Worm (Caenorhabditis elegans) whole organism, L3 larva: ENCODE measurements around the gene rec-8.

Experiments
- aly-2 ChIP-seq: fragments of 150-350 bp; optimal IDR thresholded peaks from 2 replicates; lab custom pipeline; 2014; ENCODE audit warnings: missing biosample characterization, missing genetic modification characterization
- ama-1 ChIP-seq: fragments of 150-350 bp; optimal IDR thresholded peaks from 2 replicates; lab custom pipeline; 2018
- ceh-16 ChIP-seq: sonication (generic microtip); optimal IDR thresholded peaks from 2 replicates; lab custom pipeline; 2017; ENCODE audit warnings: missing biosample characterization, missing genetic modification characterization
- ceh-9 ChIP-seq: sonication (generic microtip); optimal IDR thresholded peaks from 2 replicates; lab custom pipeline; 2018; ENCODE audit warnings: missing biosample characterization, missing genetic modification characterization
- daf-12 ChIP-seq: fragments of 150-350 bp; optimal IDR thresholded peaks from 2 replicates; lab custom pipeline; 2014; ENCODE audit warnings: missing biosample characterization, missing genetic modification reagents, missing genetic modification characterization
- egl-27 ChIP-seq: sonication (generic microtip); optimal IDR thresholded peaks from 4 replicates; lab custom pipeline; 2017; ENCODE audit warnings: missing biosample characterization, missing genetic modification reagents, missing genetic modification characterization
- egl-5 ChIP-seq: fragments of 150-350 bp; optimal IDR thresholded peaks from 2 replicates; lab custom pipeline; 2017; ENCODE audit warnings: missing biosample characterization, missing genetic modification reagents, missing genetic modification characterization, inconsistent platforms
- elt-1 ChIP-seq: fragments of 150-350 bp; optimal IDR thresholded peaks from 2 replicates; lab custom pipeline; 2014; ENCODE audit warnings: missing biosample characterization, missing genetic modification characterization
- elt-2 ChIP-seq: sonication (generic microtip); optimal IDR thresholded peaks from 2 replicates; lab custom pipeline; 2016; ENCODE audit warnings: missing genetic modification reagents, mild to moderate bottlenecking, missing genetic modification characterization, missing compliant biosample characterization
- elt-3 ChIP-seq, 3 experiments: fragments of 150-350 bp in 1 of 3; sonication (generic microtip) in 2 of 3; optimal IDR thresholded peaks; 2 replicates in 2 of 3; 4 replicates in 1 of 3; lab custom pipeline; 2014 to 2017; ENCODE audit warnings: missing biosample characterization in 3 of 3, missing genetic modification characterization in 3 of 3
- eor-1 ChIP-seq, 2 experiments: fragments of 150-350 bp; optimal IDR thresholded peaks; 2 replicates each; lab custom pipeline; 2014 to 2018; ENCODE audit warnings: missing biosample characterization in 2 of 2, missing genetic modification characterization in 2 of 2
- fkh-10 ChIP-seq: sonication (generic microtip); optimal IDR thresholded peaks from 2 replicates; lab custom pipeline; 2017; ENCODE audit warnings: missing biosample characterization, missing genetic modification reagents, missing genetic modification characterization
- fos-1 ChIP-seq: fragments of 150-350 bp; optimal IDR thresholded peaks from 2 replicates; lab custom pipeline; 2014; ENCODE audit warnings: missing biosample characterization, missing genetic modification characterization
- jun-1 ChIP-seq: fragments of 150-350 bp; optimal IDR thresholded peaks from 2 replicates; lab custom pipeline; 2014; ENCODE audit warnings: missing biosample characterization, missing genetic modification reagents, missing genetic modification characterization
- lin-39 ChIP-seq: fragments of 150-350 bp; optimal IDR thresholded peaks from 2 replicates; lab custom pipeline; 2018; ENCODE audit warnings: missing biosample characterization, missing genetic modification reagents, missing genetic modification characterization
- lsy-12 ChIP-seq: sonication (generic microtip); optimal IDR thresholded peaks from 2 replicates; lab custom pipeline; 2016; ENCODE audit warnings: mild to moderate bottlenecking, missing genetic modification characterization, missing compliant biosample characterization
- mdl-1 ChIP-seq: fragments of 150-350 bp; optimal IDR thresholded peaks from 2 replicates; lab custom pipeline; 2014; ENCODE audit warnings: missing biosample characterization, missing genetic modification characterization
- mml-1 ChIP-seq: fragments of 150-350 bp; sonication (generic microtip); optimal IDR thresholded peaks from 3 replicates; lab custom pipeline; 2014; ENCODE audit warnings: missing biosample characterization, missing genetic modification characterization
- nfya-1 ChIP-seq: sonication (generic microtip); optimal IDR thresholded peaks from 2 replicates; lab custom pipeline; 2017; ENCODE audit warnings: missing genetic modification characterization, mild to moderate bottlenecking, missing compliant biosample characterization, antibody characterized with exemption, moderate library complexity; ENCODE audit not compliant: insufficient read depth
- nhr-12 ChIP-seq: fragments of 150-350 bp; optimal IDR thresholded peaks from 2 replicates; lab custom pipeline; 2014; ENCODE audit warnings: missing biosample characterization, missing genetic modification characterization
- nhr-23 ChIP-seq: fragments of 150-350 bp; optimal IDR thresholded peaks from 2 replicates; lab custom pipeline; 2014; ENCODE audit warnings: missing biosample characterization, missing genetic modification reagents, missing genetic modification characterization
- nhr-237 ChIP-seq: fragments of 150-350 bp; optimal IDR thresholded peaks from 2 replicates; lab custom pipeline; 2014; ENCODE audit warnings: missing biosample characterization, missing genetic modification characterization
- nhr-25 ChIP-seq: sonication (generic microtip); optimal IDR thresholded peaks from 2 replicates; lab custom pipeline; 2017; ENCODE audit warnings: missing biosample characterization, missing genetic modification characterization
- nhr-28 ChIP-seq: fragments of 150-350 bp; optimal IDR thresholded peaks from 2 replicates; lab custom pipeline; 2014; ENCODE audit warnings: missing biosample characterization, missing genetic modification characterization
- nhr-43 ChIP-seq: sonication (generic microtip); optimal IDR thresholded peaks from 2 replicates; lab custom pipeline; 2016; ENCODE audit warnings: mild to moderate bottlenecking, missing genetic modification characterization, missing compliant biosample characterization; ENCODE audit not compliant: poor library complexity, severe bottlenecking
- nhr-67 ChIP-seq: fragments of 150-350 bp; optimal IDR thresholded peaks from 2 replicates; lab custom pipeline; 2014; ENCODE audit warnings: missing biosample characterization, missing genetic modification characterization
- nhr-76 ChIP-seq: fragments of 150-350 bp; sonication (generic microtip); optimal IDR thresholded peaks from 5 replicates; lab custom pipeline; 2014; ENCODE audit warnings: missing biosample characterization, missing genetic modification characterization
- nhr-77 ChIP-seq: fragments of 150-350 bp; optimal IDR thresholded peaks from 2 replicates; lab custom pipeline; 2014; ENCODE audit warnings: missing biosample characterization, missing genetic modification characterization
- pha-4 ChIP-seq: fragments of 150-350 bp; optimal IDR thresholded peaks from 2 replicates; lab custom pipeline; 2014; ENCODE audit warnings: missing biosample characterization, missing genetic modification reagents, missing genetic modification characterization
- pqm-1 ChIP-seq: fragments of 150-350 bp; optimal IDR thresholded peaks from 2 replicates; lab custom pipeline; 2017; ENCODE audit warnings: missing biosample characterization, missing genetic modification characterization, inconsistent platforms
- sea-2 ChIP-seq: fragments of 150-350 bp; sonication (generic microtip); optimal IDR thresholded peaks from 4 replicates; lab custom pipeline; 2014; ENCODE audit warnings: missing biosample characterization, missing genetic modification reagents, missing genetic modification characterization
- skn-1 ChIP-seq: fragments of 150-350 bp; optimal IDR thresholded peaks from 2 replicates; lab custom pipeline; 2014; ENCODE audit warnings: missing biosample characterization, missing genetic modification characterization
- unc-39 ChIP-seq: sonication (generic microtip); optimal IDR thresholded peaks from 4 replicates; lab custom pipeline; 2017; ENCODE audit warnings: missing biosample characterization, missing genetic modification characterization
- zag-1 ChIP-seq: fragments of 150-350 bp; optimal IDR thresholded peaks from 2 replicates; lab custom pipeline; 2014; ENCODE audit warnings: missing biosample characterization, missing genetic modification characterization
- ztf-11 ChIP-seq: fragments of 150-350 bp; optimal IDR thresholded peaks from 2 replicates; lab custom pipeline; 2014; ENCODE audit warnings: missing biosample characterization, missing genetic modification characterization
- ztf-4 ChIP-seq: fragments of 150-350 bp; optimal IDR thresholded peaks from 2 replicates; lab custom pipeline; 2014; ENCODE audit warnings: missing biosample characterization, missing genetic modification characterization

Gene rec-8

DNA sequence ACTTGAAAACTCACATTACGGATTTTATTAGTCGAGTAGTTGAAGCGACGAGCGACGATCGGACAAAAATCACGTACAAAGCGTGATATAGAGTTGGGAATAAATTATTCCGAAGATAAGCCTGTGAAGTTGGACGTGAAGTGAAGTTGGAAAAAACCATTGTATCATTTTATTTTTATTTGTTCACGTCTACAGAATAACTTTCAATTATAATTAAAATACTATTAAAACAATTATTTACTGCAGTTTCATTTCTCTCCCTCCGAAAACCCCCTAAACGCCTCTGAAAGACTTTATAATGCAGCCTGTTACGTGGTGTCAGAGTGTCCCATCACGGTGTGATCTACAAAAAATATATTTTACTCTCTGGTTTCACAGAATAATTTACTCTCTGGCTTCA is 7.2 kb upstream of the rec-8 start, which contains the start of gene Y62E10A.3:
TSS of gene Y62E10A.3 (minus strand) at position 101 of the 400 bp plus-strand sequence.
- TF ChIP-seq egl-5 (no peak), ama-1 (lab: Kevin White, UChicago) (no peak), elt-2 (no peak), fos-1 (tag; lab: Kevin White, UChicago) (no peak), skn-1 (tag; lab: Kevin White, UChicago) (no peak), nhr-25 (tag; lab: Kevin White, UChicago) (no peak), aly-2 (tag; lab: Kevin White, UChicago) (no peak), ztf-4 (no peak), nhr-28 (tag; lab: Kevin White, UChicago) (no peak), unc-39 (tag; lab: Kevin White, UChicago) (no peak), jun-1 (tag; lab: Kevin White, UChicago) (no peak), daf-12 (tag; lab: Kevin White, UChicago) (no peak), fkh-10 (GFP tag; lab: Kevin White, UChicago) (no peak), nhr-237 (tag; lab: Kevin White, UChicago) (no peak), nhr-23 (tag; lab: Kevin White, UChicago) (no peak)

DNA sequence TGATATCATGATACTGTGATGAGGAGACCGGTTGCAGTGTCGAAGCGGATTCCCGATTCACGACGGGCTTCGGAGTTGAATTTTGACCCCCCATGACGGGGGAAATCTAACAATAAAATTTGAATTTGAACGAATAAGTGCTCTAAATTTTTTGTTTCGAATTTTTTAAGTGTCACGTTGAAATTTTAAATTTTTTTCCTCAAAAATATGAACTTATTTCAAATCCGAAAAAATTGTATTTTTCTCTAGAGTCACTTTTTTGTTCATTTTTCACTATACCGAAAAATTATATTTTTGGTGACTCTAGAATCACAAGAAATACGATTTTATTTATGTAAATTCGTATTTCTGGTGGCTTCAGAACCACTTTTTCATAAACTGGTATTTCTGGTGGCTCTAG is 5.5 kb upstream of the rec-8 start, which contains the start of gene W02A2.8:
TSS of gene W02A2.8 (minus strand) at position 101 of the 400 bp plus-strand sequence.
- TF ChIP-seq mml-1 (no peak), ztf-11 (tag; lab: Kevin White, UChicago) (no peak), jun-1 (tag; lab: Kevin White, UChicago) (no peak), ama-1 (lab: Kevin White, UChicago) (no peak), elt-3 (tag; optimal IDR thresholded peaks at IDR 0.05; lab: Kevin White, UChicago) (no peak)
- TF ChIP-seq, all 47 proteins: peak for 0

DNA sequence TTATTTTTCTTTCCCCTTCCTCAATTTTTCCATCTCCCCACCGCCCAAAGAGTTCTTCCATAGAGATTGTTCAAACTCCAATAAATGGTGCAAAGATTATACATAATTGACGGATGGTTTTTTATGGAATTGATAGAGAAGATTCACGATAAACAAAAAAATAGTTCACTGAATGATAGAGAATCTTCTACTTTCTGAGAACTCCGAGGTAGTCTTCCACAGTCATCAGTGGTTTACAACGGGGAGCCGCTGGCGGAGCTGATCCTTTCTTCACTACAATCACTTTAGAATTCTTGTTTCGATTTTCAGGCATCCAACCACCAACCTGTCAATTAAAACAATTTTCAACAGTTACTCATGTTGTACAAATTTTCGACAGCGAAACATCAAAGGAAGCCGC is 3.0 kb upstream of the rec-8 start:
- TF ChIP-seq egl-5, result no peak
- TF ChIP-seq elt-1, result no peak
- no peak for TF ChIP-seq ztf-11 (tag; lab: Kevin White, UChicago)
- no peak for TF ChIP-seq ztf-4
- TF ChIP-seq unc-39 (tag; lab: Kevin White, UChicago), result no peak
- no peak for TF ChIP-seq pha-4 (tag; lab: Kevin White, UChicago)
- no peak for TF ChIP-seq nhr-28 (tag; lab: Kevin White, UChicago)
- no peak for TF ChIP-seq pqm-1 (tag; lab: Kevin White, UChicago)
- TF ChIP-seq skn-1 (tag; lab: Kevin White, UChicago), result no peak
- TF ChIP-seq mdl-1 (tag; lab: Kevin White, UChicago), result no peak
- no peak for TF ChIP-seq nhr-67 (tag; lab: Kevin White, UChicago)
- TF ChIP-seq nhr-25 (tag; lab: Kevin White, UChicago), result no peak
- no peak for TF ChIP-seq mml-1
- TF ChIP-seq fkh-10 (GFP tag; lab: Kevin White, UChicago), result no peak
- TF ChIP-seq daf-12 (tag; lab: Kevin White, UChicago), result no peak
- TF ChIP-seq nhr-43 (tag; lab: Kevin White, UChicago), result no peak
- no peak for TF ChIP-seq aly-2 (tag; lab: Kevin White, UChicago)
- TF ChIP-seq nhr-76 (tag; lab: Kevin White, UChicago), result no peak
- TF ChIP-seq fos-1 (tag; lab: Kevin White, UChicago), result no peak

DNA sequence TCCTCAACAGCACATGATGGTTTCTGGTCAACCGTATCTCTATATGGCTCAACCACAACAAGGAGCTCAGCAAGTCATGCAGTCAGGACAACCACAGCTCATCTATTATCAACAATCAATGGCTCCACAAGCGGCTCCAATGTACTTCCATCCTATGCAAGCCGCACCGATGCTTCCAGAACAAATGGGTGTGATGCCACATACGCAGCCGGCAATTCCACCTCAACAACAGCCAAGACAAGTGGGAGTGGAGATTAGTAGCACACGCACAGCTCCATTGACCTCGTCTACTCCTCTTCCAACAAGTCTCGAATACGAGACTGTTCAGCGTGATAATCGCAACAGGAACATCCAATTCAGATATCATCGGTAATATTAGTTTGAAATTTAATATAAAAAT is 1.1 kb upstream of the rec-8 start:
- TF ChIP-seq elt-3 (tag; optimal IDR thresholded peaks at IDR 0.05; lab: Kevin White, UChicago) (no peak), nhr-43 (tag; lab: Kevin White, UChicago) (no peak), elt-2 (no peak), pqm-1 (tag; lab: Kevin White, UChicago) (no peak), jun-1 (tag; lab: Kevin White, UChicago) (no peak), ztf-11 (tag; lab: Kevin White, UChicago) (no peak), lsy-12 (tag; lab: Kevin White, UChicago) (no peak), ceh-9 (tag; lab: Kevin White, UChicago) (no peak), egl-27 (no peak)

DNA sequence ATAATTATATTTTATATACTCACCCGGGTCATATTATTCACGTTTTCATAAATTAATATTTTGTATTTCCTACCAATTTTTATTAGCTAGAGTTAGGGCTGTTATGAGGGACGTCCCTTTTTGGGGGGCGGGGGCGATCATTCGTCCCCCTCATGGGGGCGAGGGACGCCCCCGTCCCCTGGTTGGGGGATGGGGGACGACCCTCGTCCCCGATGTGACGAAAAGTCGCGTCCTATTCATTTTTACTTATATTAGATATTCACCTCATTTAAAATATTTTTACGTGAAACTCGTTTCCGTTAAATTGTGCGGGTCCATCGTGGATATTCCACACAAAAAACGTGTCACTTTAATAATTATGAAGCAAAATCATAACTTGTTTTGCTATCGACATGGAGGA is 4.4 kb downstream of the rec-8 start, which contains the start of gene W02A2.12:
TSS of gene W02A2.12 (minus strand) at position 240 of the 400 bp plus-strand sequence.
- TF ChIP-seq mml-1 (no peak), lin-39 (tag; lab: Kevin White, UChicago) (no peak), egl-27 (no peak), ceh-9 (tag; lab: Kevin White, UChicago) (no peak), unc-39 (tag; lab: Kevin White, UChicago) (no peak), nhr-77 (no peak), nhr-67 (tag; lab: Kevin White, UChicago) (no peak), sea-2 (GFP tag; lab: Kevin White, UChicago) (no peak), eor-1 (tag; optimal IDR thresholded peaks at IDR 0.05; lab: Kevin White, UChicago) (no peak), nhr-12 (tag; lab: Kevin White, UChicago) (no peak), ceh-16 (tag; lab: Kevin White, UChicago) (no peak), zag-1 (tag; lab: Kevin White, UChicago) (no peak), jun-1 (tag; lab: Kevin White, UChicago) (no peak), nhr-76 (tag; lab: Kevin White, UChicago) (no peak), nfya-1 (tag; lab: Kevin White, UChicago) (no peak)
